Worm (Caenorhabditis elegans) whole organism, L4 larva: ENCODE data around the gene F49C5.10.
"Not testable (repeated sequence)": the region's sequence is repeated elsewhere in the genome, so short reads cannot be mapped to it uniquely, and the experiment has no call there.

Experiments
- aha-1 ChIP-seq: fragments of 150-350 bp; peaks from one replicate; lab custom pipeline; 2014; ENCODE audit warnings: missing biosample characterization, missing genetic modification characterization
- dve-1 ChIP-seq: sonication (generic microtip); optimal IDR thresholded peaks from 2 replicates; lab custom pipeline; 2017; ENCODE audit warnings: antibody characterized with exemption, mild to moderate bottlenecking, missing genetic modification characterization, missing compliant biosample characterization; ENCODE audit not compliant: insufficient read depth
- egl-27 ChIP-seq: sonication (generic microtip); optimal IDR thresholded peaks from 3 replicates; lab custom pipeline; 2017; ENCODE audit warnings: missing biosample characterization, missing genetic modification reagents, missing genetic modification characterization
- fkh-10 ChIP-seq: fragments of 150-350 bp; optimal IDR thresholded peaks from 2 replicates; lab custom pipeline; 2014; ENCODE audit warnings: missing biosample characterization, missing genetic modification reagents, missing genetic modification characterization
- hif-1 ChIP-seq, 2 experiments: sonication (generic microtip); optimal IDR thresholded peaks; 2 replicates each; lab custom pipeline; 2016 to 2017; ENCODE audit warnings: missing compliant biosample characterization in 2 of 2, missing genetic modification characterization in 2 of 2, missing genetic modification reagents in 2 of 2, missing genotype in 2 of 2, mild to moderate bottlenecking in 1 of 2
- lin-15B ChIP-seq: fragments of 150-350 bp; sonication (generic microtip); optimal IDR thresholded peaks from 3 replicates; lab custom pipeline; 2014; ENCODE audit warnings: missing biosample characterization, missing genetic modification characterization
- mxl-3 ChIP-seq: fragments of 200-800 bp; sonication (Bioruptor generic); optimal IDR thresholded peaks from 2 replicates; lab custom pipeline; 2018; ENCODE audit warnings: mild to moderate bottlenecking, missing genetic modification characterization, missing compliant biosample characterization
- nhr-11 ChIP-seq: fragments of 150-350 bp; optimal IDR thresholded peaks from 2 replicates; lab custom pipeline; 2014; ENCODE audit warnings: missing biosample characterization, missing genetic modification characterization
- nhr-237 ChIP-seq: sonication (generic microtip); optimal IDR thresholded peaks from 2 replicates; lab custom pipeline; 2017; ENCODE audit warnings: missing biosample characterization, missing genetic modification characterization
- pqm-1 ChIP-seq: sonication (generic microtip); optimal IDR thresholded peaks from 2 replicates; lab custom pipeline; 2017; ENCODE audit warnings: missing biosample characterization, missing genetic modification characterization
- snpc-4 ChIP-seq: fragments of 150-350 bp; optimal IDR thresholded peaks from 2 replicates; lab custom pipeline; 2014; ENCODE audit warnings: missing biosample characterization, missing genetic modification characterization
- spr-1 ChIP-seq: sonication (generic microtip); optimal IDR thresholded peaks from 2 replicates; lab custom pipeline; 2016; ENCODE audit warnings: mild to moderate bottlenecking, missing genetic modification characterization, missing compliant biosample characterization

ce11 chrII:12536203-12536602 is 10.4 kb upstream of the F49C5.10 start, which contains the start of gene F49C5.3:
- TF ChIP-seq aha-1 (tag; lab: Kevin White, UChicago); spr-1 (tag; lab: Kevin White, UChicago); nhr-11 (tag; lab: Kevin White, UChicago); fkh-10 (GFP tag; lab: Kevin White, UChicago); nhr-237 (tag; lab: Kevin White, UChicago); dve-1 (tag; lab: Kevin White, UChicago); egl-27; snpc-4 (tag; lab: Kevin White, UChicago); hif-1 (tag; optimal IDR thresholded peaks at IDR 0.05; lab: Kevin White, UChicago); mxl-3 (GFP tag; lab: Kevin White, UChicago); pqm-1; lin-15B (tag; lab: Kevin White, UChicago): not testable (repeated sequence)
